Fruit fly (Drosophila melanogaster): ENCODE data around the gene CG17196.

CG17196 gene

dm6 chr3R:25790371-25790770 is 14.3 kb upstream of the CG17196 start, which contains the start of gene CG31093:
CG31093 (minus strand) TSS chr3R:25790471.
- TF ChIP-seq tj (GFP tag; optimal IDR thresholded peaks at IDR 0.05), result no peak
- TF ChIP-seq CG5204 (GFP tag; optimal IDR thresholded peaks at IDR 0.05), result no peak
- no peak for TF ChIP-seq CG33017 (tag; optimal IDR thresholded peaks at IDR 0.05)
- no peak for TF ChIP-seq toe (GFP tag; optimal IDR thresholded peaks at IDR 0.05)
- no peak for TF ChIP-seq Mnt (GFP tag; optimal IDR thresholded peaks at IDR 0.05)
- no peak for TF ChIP-seq CG7101 (tag; optimal IDR thresholded peaks at IDR 0.05)
- no peak for TF ChIP-seq cic (GFP tag; optimal IDR thresholded peaks at IDR 0.05)
- no peak for TF ChIP-seq ovo (GFP tag; optimal IDR thresholded peaks at IDR 0.05)
- no peak for TF ChIP-seq cnc (optimal IDR thresholded peaks at IDR 0.05)
- no peak for TF ChIP-seq CG1620 (GFP tag; optimal IDR thresholded peaks at IDR 0.05)
- TF ChIP-seq CG11617 (GFP tag; optimal IDR thresholded peaks at IDR 0.05), result no peak

DNA sequence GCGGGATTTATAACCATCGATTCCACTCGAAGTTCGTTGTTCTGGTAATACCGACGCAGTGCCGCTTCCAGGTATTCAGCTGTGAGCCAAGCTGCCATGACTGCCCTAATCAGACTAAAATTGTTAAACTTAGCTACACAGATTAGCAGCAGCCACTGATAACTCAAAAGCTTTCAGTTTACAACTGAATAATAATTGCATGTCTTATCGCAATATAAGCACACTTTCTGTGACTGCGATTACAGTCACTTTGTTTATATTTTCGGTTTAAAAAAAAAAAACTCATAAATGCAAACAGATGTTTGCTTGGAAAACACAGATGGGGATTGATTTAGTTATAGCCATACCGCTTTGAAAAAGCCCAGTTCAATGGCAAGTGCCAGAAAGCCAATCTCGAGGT is 13.3 kb upstream of the CG17196 start, which contains the start of gene CG31380:
Gene CG31380, minus strand, starts transcription at position 101 of the 400 bp plus-strand sequence.
- no peak for TF ChIP-seq toe (GFP tag; optimal IDR thresholded peaks at IDR 0.05)
- TF ChIP-seq Crg-1 (GFP tag; optimal IDR thresholded peaks at IDR 0.05), result no peak
- no peak for TF ChIP-seq CG7101 (tag; optimal IDR thresholded peaks at IDR 0.05)
- no peak for TF ChIP-seq CG14711 (tag; optimal IDR thresholded peaks at IDR 0.05)
- no peak for TF ChIP-seq bab1 (GFP tag; optimal IDR thresholded peaks at IDR 0.05)
- no peak for TF ChIP-seq CG7045 (GFP tag; optimal IDR thresholded peaks at IDR 0.05)
- no peak for TF ChIP-seq CG1620 (GFP tag; optimal IDR thresholded peaks at IDR 0.05)
- no peak for TF ChIP-seq CG33017 (tag; optimal IDR thresholded peaks at IDR 0.05)
- TF ChIP-seq CG11617 (GFP tag; optimal IDR thresholded peaks at IDR 0.05), result no peak
- no peak for TF ChIP-seq cnc (optimal IDR thresholded peaks at IDR 0.05)
- no peak for TF ChIP-seq Mnt (GFP tag; optimal IDR thresholded peaks at IDR 0.05)
- no peak for TF ChIP-seq pad (GFP tag; optimal IDR thresholded peaks at IDR 0.05)
- no peak for TF ChIP-seq ovo (GFP tag; optimal IDR thresholded peaks at IDR 0.05)
- no peak for TF ChIP-seq Hr96 (GFP tag; optimal IDR thresholded peaks at IDR 0.05)
- TF ChIP-seq kay (GFP tag; ENCODE audit: borderline replicate concordance), result no peak
- no peak for TF ChIP-seq CG5204 (GFP tag; optimal IDR thresholded peaks at IDR 0.05)
- no peak for TF ChIP-seq cic (GFP tag; optimal IDR thresholded peaks at IDR 0.05)
- no peak for TF ChIP-seq CG12768 (GFP tag; optimal IDR thresholded peaks at IDR 0.05)

DNA sequence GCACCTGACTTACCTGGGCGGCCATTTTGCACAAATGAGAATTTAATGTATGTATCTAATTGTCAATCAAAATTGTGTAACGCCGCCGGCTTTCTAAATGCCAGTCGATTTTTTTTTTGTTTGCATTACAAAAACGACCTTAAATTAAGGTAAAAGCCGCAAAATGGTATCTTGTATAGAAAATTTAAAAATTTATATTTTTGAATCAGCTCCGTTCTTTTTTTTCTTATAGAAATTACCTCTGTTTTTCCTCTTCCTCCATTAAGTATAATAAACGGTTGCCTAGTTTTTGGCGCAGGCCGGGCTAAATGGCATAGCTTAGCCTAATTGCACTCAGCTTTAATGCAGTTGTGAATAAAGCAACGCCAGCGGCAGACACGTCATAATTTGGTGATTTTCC is 11.2 kb upstream of the CG17196 start, which contains the start of gene CG4960:
Gene CG4960, minus strand, starts transcription at position 101 of the 400 bp plus-strand sequence.
- TF ChIP-seq CG11617 (GFP tag; optimal IDR thresholded peaks at IDR 0.05) (no peak), CG12768 (GFP tag; optimal IDR thresholded peaks at IDR 0.05) (no peak), CG14711 (tag; optimal IDR thresholded peaks at IDR 0.05) (no peak), tj (GFP tag; optimal IDR thresholded peaks at IDR 0.05) (no peak), Clk (GFP tag; optimal IDR thresholded peaks at IDR 0.05) (no peak), ovo (GFP tag; optimal IDR thresholded peaks at IDR 0.05) (no peak), Mnt (GFP tag; optimal IDR thresholded peaks at IDR 0.05) (no peak), cnc (optimal IDR thresholded peaks at IDR 0.05) (no peak), Hr96 (GFP tag; optimal IDR thresholded peaks at IDR 0.05) (no peak), kay (GFP tag; ENCODE audit: borderline replicate concordance) (no peak), CG5204 (GFP tag; optimal IDR thresholded peaks at IDR 0.05) (no peak), CG33017 (tag; optimal IDR thresholded peaks at IDR 0.05) (no peak), CG1620 (GFP tag; optimal IDR thresholded peaks at IDR 0.05) (no peak), cic (GFP tag; optimal IDR thresholded peaks at IDR 0.05) (no peak), toe (GFP tag; optimal IDR thresholded peaks at IDR 0.05) (no peak), bab1 (GFP tag; optimal IDR thresholded peaks at IDR 0.05) (no peak)

- no peak for TF ChIP-seq CG33017 (tag; optimal IDR thresholded peaks at IDR 0.05)
- TF ChIP-seq Mnt (GFP tag; optimal IDR thresholded peaks at IDR 0.05), result no peak
- TF ChIP-seq bab1 (GFP tag; optimal IDR thresholded peaks at IDR 0.05), result no peak
- no peak for TF ChIP-seq CG12768 (GFP tag; optimal IDR thresholded peaks at IDR 0.05)
- TF ChIP-seq cnc (optimal IDR thresholded peaks at IDR 0.05), result no peak
- TF ChIP-seq kay (GFP tag; ENCODE audit: borderline replicate concordance), result no peak
- no peak for TF ChIP-seq CG11617 (GFP tag; optimal IDR thresholded peaks at IDR 0.05)
- no peak for TF ChIP-seq Hr96 (GFP tag; optimal IDR thresholded peaks at IDR 0.05)
- TF ChIP-seq CG5204 (GFP tag; optimal IDR thresholded peaks at IDR 0.05), result no peak
- TF ChIP-seq CG1620 (GFP tag; optimal IDR thresholded peaks at IDR 0.05), result no peak
- TF ChIP-seq CG7045 (GFP tag; optimal IDR thresholded peaks at IDR 0.05), result no peak
- TF ChIP-seq pad (GFP tag; optimal IDR thresholded peaks at IDR 0.05), result no peak
- TF ChIP-seq CG7101 (tag; optimal IDR thresholded peaks at IDR 0.05), result no peak
Measured at dm6 chr3R:25782855-25783424, 6.9 kb upstream of the CG17196 start.

dm6 chr3R:25778205-25778604 is 2.2 kb upstream of the CG17196 start, which contains the start of gene CG4956:
CG4956 (minus strand) TSS chr3R:25778305.
- TF ChIP-seq CG7045 (GFP tag; optimal IDR thresholded peaks at IDR 0.05) (no peak), Mnt (GFP tag; optimal IDR thresholded peaks at IDR 0.05) (no peak), CG7101 (tag; optimal IDR thresholded peaks at IDR 0.05) (no peak), tj (GFP tag; optimal IDR thresholded peaks at IDR 0.05) (no peak), CG11617 (GFP tag; optimal IDR thresholded peaks at IDR 0.05) (no peak), toe (GFP tag; optimal IDR thresholded peaks at IDR 0.05) (no peak), ovo (GFP tag; optimal IDR thresholded peaks at IDR 0.05) (no peak), kay (GFP tag; ENCODE audit: borderline replicate concordance) (no peak), Hr96 (GFP tag; optimal IDR thresholded peaks at IDR 0.05) (no peak), bab1 (GFP tag; optimal IDR thresholded peaks at IDR 0.05) (no peak), Crg-1 (GFP tag; optimal IDR thresholded peaks at IDR 0.05) (no peak), pad (GFP tag; optimal IDR thresholded peaks at IDR 0.05) (no peak), cnc (optimal IDR thresholded peaks at IDR 0.05) (no peak), CG14711 (tag; optimal IDR thresholded peaks at IDR 0.05) (no peak), Clk (GFP tag; optimal IDR thresholded peaks at IDR 0.05) (no peak), CG33017 (tag; optimal IDR thresholded peaks at IDR 0.05) (no peak), cic (GFP tag; optimal IDR thresholded peaks at IDR 0.05) (no peak), CG12768 (GFP tag; optimal IDR thresholded peaks at IDR 0.05) (no peak)

dm6 chr3R:25777098-25777497 is 1.1 kb upstream of the CG17196 start, which contains the start of gene CG17195:
CG17195 (minus strand) TSS chr3R:25777198.
- TF ChIP-seq CG12768 (GFP tag; optimal IDR thresholded peaks at IDR 0.05) (no peak), Mnt (GFP tag; optimal IDR thresholded peaks at IDR 0.05) (no peak), Crg-1 (GFP tag; optimal IDR thresholded peaks at IDR 0.05) (no peak), ovo (GFP tag; optimal IDR thresholded peaks at IDR 0.05) (no peak), CG11617 (GFP tag; optimal IDR thresholded peaks at IDR 0.05) (no peak), Clk (GFP tag; optimal IDR thresholded peaks at IDR 0.05) (no peak), CG7101 (tag; optimal IDR thresholded peaks at IDR 0.05) (no peak), CG7045 (GFP tag; optimal IDR thresholded peaks at IDR 0.05) (no peak), cic (GFP tag; optimal IDR thresholded peaks at IDR 0.05) (no peak), pad (GFP tag; optimal IDR thresholded peaks at IDR 0.05) (no peak), CG1620 (GFP tag; optimal IDR thresholded peaks at IDR 0.05) (no peak), Hr96 (GFP tag; optimal IDR thresholded peaks at IDR 0.05) (no peak), CG14711 (tag; optimal IDR thresholded peaks at IDR 0.05) (no peak), toe (GFP tag; optimal IDR thresholded peaks at IDR 0.05) (no peak), kay (GFP tag; ENCODE audit: borderline replicate concordance) (no peak), cnc (optimal IDR thresholded peaks at IDR 0.05) (no peak), CG5204 (GFP tag; optimal IDR thresholded peaks at IDR 0.05) (no peak), tj (GFP tag; optimal IDR thresholded peaks at IDR 0.05) (no peak)

Data from whole organism, adult.